Fruit fly (Drosophila melanogaster) whole organism, embryonic: ENCODE results near the gene CG43702.
A peak's percentile ranks its signal among the peaks of the same experiment; 100 is the strongest.

Experiments
- BEAF-32 ChIP-seq: fragments of 200-800 bp; sonication (Bioruptor generic); optimal IDR thresholded peaks from 3 replicates; lab custom pipeline; 2017; ENCODE audit warnings: missing biosample characterization, missing genetic modification characterization, mild to moderate bottlenecking, moderate library complexity, missing genetic modification reagents
- Blimp-1 ChIP-seq: fragments of 200-800 bp; sonication (Bioruptor generic); optimal IDR thresholded peaks from 3 replicates; lab custom pipeline; 2018; ENCODE audit warnings: missing biosample characterization, missing genetic modification characterization, mild to moderate bottlenecking, moderate library complexity, missing genetic modification reagents
- CG10267 ChIP-seq: fragments of 200-800 bp; sonication (Bioruptor generic); optimal IDR thresholded peaks from 2 replicates; lab custom pipeline; 2018; ENCODE audit warnings: missing biosample characterization, mild to moderate bottlenecking, missing genetic modification characterization, moderate library complexity
- CG10274 ChIP-seq: fragments of 200-800 bp; sonication (Bioruptor generic); optimal IDR thresholded peaks from 3 replicates; lab custom pipeline; 2017; ENCODE audit warnings: missing biosample characterization, mild to moderate bottlenecking, missing genetic modification characterization
- CG10431 ChIP-seq: fragments of 200-800 bp; sonication (Bioruptor generic); optimal IDR thresholded peaks from 3 replicates; lab custom pipeline; 2018; ENCODE audit warnings: missing biosample characterization, mild to moderate bottlenecking, missing genetic modification characterization
- CG10565 ChIP-seq: fragments of 200-800 bp; sonication (Bioruptor generic); optimal IDR thresholded peaks from 3 replicates; lab custom pipeline; 2016; ENCODE audit warnings: missing biosample characterization, mild to moderate bottlenecking, missing genetic modification characterization
- CG10654 ChIP-seq: fragments of 200-800 bp; sonication (Bioruptor generic); optimal IDR thresholded peaks from 2 replicates; lab custom pipeline; 2016; ENCODE audit warnings: missing biosample characterization, missing genetic modification characterization
- CG12071 ChIP-seq: fragments of 200-800 bp; sonication (Bioruptor generic); optimal IDR thresholded peaks from 3 replicates; lab custom pipeline; 2018; ENCODE audit warnings: missing biosample characterization, mild to moderate bottlenecking, missing genetic modification characterization
- CG12744 ChIP-seq: fragments of 200-800 bp; sonication (Bioruptor generic); optimal IDR thresholded peaks from 2 replicates; lab custom pipeline; 2016; ENCODE audit warnings: missing biosample characterization, missing genetic modification characterization
- CG14667 ChIP-seq: fragments of 200-800 bp; sonication (Bioruptor generic); IDR thresholded peaks from 2 replicates; pipeline ENCODE4 v1.3.6; 2022; ENCODE audit warnings: missing biosample characterization, missing genetic modification characterization
- CG16779 ChIP-seq: fragments of 200-800 bp; sonication (Bioruptor generic); IDR thresholded peaks from 2 replicates; pipeline ENCODE4 v1.3.6; 2022; ENCODE audit warnings: missing biosample characterization, missing genetic modification characterization
- CG17361 ChIP-seq: fragments of 200-800 bp; sonication (Bioruptor generic); IDR thresholded peaks from 3 replicates; pipeline ENCODE4 v1.3.6; 2022; ENCODE audit warnings: missing biosample characterization, missing genetic modification characterization
- CG2116 ChIP-seq: fragments of 200-800 bp; sonication (Bioruptor generic); optimal IDR thresholded peaks from 3 replicates; lab custom pipeline; 2018; ENCODE audit warnings: missing biosample characterization, mild to moderate bottlenecking, missing genetic modification characterization
- CG30431 ChIP-seq: fragments of 200-800 bp; sonication (Bioruptor generic); optimal IDR thresholded peaks from 2 replicates; lab custom pipeline; 2017; ENCODE audit warnings: missing biosample characterization, missing genetic modification characterization
- CG3163 ChIP-seq: fragments of 200-800 bp; sonication (Bioruptor generic); optimal IDR thresholded peaks from 3 replicates; lab custom pipeline; 2016; ENCODE audit warnings: missing biosample characterization, missing genetic modification characterization
- CG4360 ChIP-seq: fragments of 200-800 bp; sonication (Bioruptor generic); IDR thresholded peaks from 2 replicates; pipeline ENCODE4 v1.3.6; 2022; ENCODE audit warnings: missing biosample characterization, missing genetic modification characterization
- CG8478 ChIP-seq: fragments of >200 bp; optimal IDR thresholded peaks from 2 replicates; lab custom pipeline; 2018
- CG8924 ChIP-seq: fragments of 200-800 bp; optimal IDR thresholded peaks from 3 replicates; lab custom pipeline; 2019; ENCODE audit warnings: missing biosample characterization, mild to moderate bottlenecking, missing genetic modification characterization, moderate library complexity
- CG9932 ChIP-seq: fragments of 200-800 bp; sonication (Bioruptor generic); IDR thresholded peaks from 2 replicates; pipeline ENCODE4 v1.3.6; 2022; ENCODE audit warnings: missing biosample characterization, missing genetic modification characterization
- CkIIα-i1 ChIP-seq: fragments of 200-800 bp; sonication (Bioruptor generic); IDR thresholded peaks from 2 replicates; pipeline ENCODE4 v1.3.6; 2022; ENCODE audit warnings: missing biosample characterization, missing genetic modification characterization
- D19A ChIP-seq: fragments of 200-800 bp; optimal IDR thresholded peaks from 3 replicates; lab custom pipeline; 2019; ENCODE audit warnings: missing biosample characterization, mild to moderate bottlenecking, missing genetic modification characterization, moderate library complexity
- Dfd ChIP-seq, 2 experiments: fragments of >200 bp; optimal IDR thresholded peaks; 2 replicates each; lab custom pipeline; 2017; ENCODE audit warnings: missing biosample characterization in 2 of 2, missing genetic modification characterization in 2 of 2
- Fer2 ChIP-seq: fragments of 200-800 bp; sonication (Bioruptor generic); optimal IDR thresholded peaks from 2 replicates; lab custom pipeline; 2018; ENCODE audit warnings: missing biosample characterization, mild to moderate bottlenecking, missing genetic modification characterization, moderate library complexity
- Fer3 ChIP-seq: fragments of 200-800 bp; sonication (Bioruptor generic); optimal IDR thresholded peaks from 2 replicates; lab custom pipeline; 2018; ENCODE audit warnings: missing biosample characterization, mild to moderate bottlenecking, missing genetic modification characterization, moderate library complexity
- MBD-R2 ChIP-seq: fragments of 200-800 bp; sonication (Bioruptor generic); IDR thresholded peaks from 2 replicates; pipeline ENCODE4 v1.3.6; 2022; ENCODE audit warnings: missing biosample characterization, missing genetic modification characterization
- Mad ChIP-seq: fragments of 200-800 bp; sonication (Bioruptor generic); optimal IDR thresholded peaks from 2 replicates; lab custom pipeline; 2016; ENCODE audit warnings: missing biosample characterization, missing genetic modification characterization
- Neu2 ChIP-seq: fragments of 200-800 bp; sonication (Bioruptor generic); optimal IDR thresholded peaks from 3 replicates; lab custom pipeline; 2016; ENCODE audit warnings: missing biosample characterization, missing genetic modification characterization, borderline replicate concordance
- Oli ChIP-seq: fragments of 200-800 bp; sonication (Bioruptor generic); optimal IDR thresholded peaks from 2 replicates; lab custom pipeline; 2018; ENCODE audit warnings: missing biosample characterization, mild to moderate bottlenecking, missing genetic modification characterization, moderate library complexity
- Scr ChIP-seq: fragments of 200-800 bp; sonication (Bioruptor generic); IDR thresholded peaks from 2 replicates; pipeline ENCODE4 v1.3.6; 2022; ENCODE audit warnings: missing biosample characterization, missing genetic modification characterization; ENCODE audit not compliant: partially characterized antibody
- ab ChIP-seq: fragments of 200-800 bp; sonication (Bioruptor generic); optimal IDR thresholded peaks from 2 replicates; lab custom pipeline; 2016; ENCODE audit warnings: missing biosample characterization, missing genetic modification characterization
- abd-A ChIP-seq: fragments of 200-800 bp; sonication (Bioruptor generic); optimal IDR thresholded peaks from 3 replicates; lab custom pipeline; 2019; ENCODE audit warnings: missing biosample characterization, mild to moderate bottlenecking, missing genetic modification characterization, moderate library complexity
- amos ChIP-seq: fragments of 200-800 bp; sonication (Bioruptor generic); IDR thresholded peaks from 2 replicates; pipeline ENCODE4 v1.3.6; 2022; ENCODE audit warnings: missing biosample characterization, missing genetic modification characterization; ENCODE audit not compliant: partially characterized antibody
- br ChIP-seq: fragments of >200 bp; optimal IDR thresholded peaks from 2 replicates; lab custom pipeline; 2017
- corto ChIP-seq: fragments of 200-800 bp; sonication (Bioruptor generic); optimal IDR thresholded peaks from 2 replicates; lab custom pipeline; 2016; ENCODE audit warnings: missing biosample characterization, mild to moderate bottlenecking, missing genetic modification characterization, moderate library complexity
- danr ChIP-seq: fragments of 200-800 bp; sonication (Bioruptor generic); IDR thresholded peaks from 2 replicates; pipeline ENCODE4 v1.3.6; 2022; ENCODE audit warnings: missing biosample characterization, missing genetic modification characterization
- eyg ChIP-seq: fragments of 200-800 bp; sonication (Bioruptor generic); optimal IDR thresholded peaks from 3 replicates; lab custom pipeline; 2016; ENCODE audit warnings: missing biosample characterization, missing genetic modification characterization
- gce ChIP-seq: fragments of 200-800 bp; sonication (Bioruptor generic); IDR thresholded peaks from 3 replicates; pipeline ENCODE4 v1.3.6; 2022; ENCODE audit warnings: missing biosample characterization, missing genetic modification characterization
- gro ChIP-seq: fragments of 200-800 bp; sonication (Bioruptor generic); optimal IDR thresholded peaks from 2 replicates; lab custom pipeline; 2016; ENCODE audit warnings: missing biosample characterization, missing genetic modification characterization
- gt ChIP-seq: fragments of 200-800 bp; sonication (Bioruptor generic); IDR thresholded peaks from 2 replicates; pipeline ENCODE4 v1.3.6; 2022; ENCODE audit warnings: missing biosample characterization, missing genetic modification characterization
- klu ChIP-seq: fragments of 200-800 bp; sonication (Bioruptor generic); IDR thresholded peaks from 2 replicates; pipeline ENCODE4 v1.3.6; 2022; ENCODE audit warnings: missing biosample characterization, missing genetic modification characterization
- nerfin-1 ChIP-seq: fragments of 200-800 bp; sonication (Bioruptor generic); optimal IDR thresholded peaks from 3 replicates; lab custom pipeline; 2019; ENCODE audit warnings: missing biosample characterization, mild to moderate bottlenecking, missing genetic modification characterization, moderate library complexity
- pita ChIP-seq: fragments of 200-800 bp; sonication (Bioruptor generic); optimal IDR thresholded peaks from 2 replicates; lab custom pipeline; 2017; ENCODE audit warnings: missing biosample characterization, mild to moderate bottlenecking, missing genetic modification characterization
- pum ChIP-seq: fragments of 200-800 bp; sonication (Bioruptor generic); optimal IDR thresholded peaks from 2 replicates; lab custom pipeline; 2016; ENCODE audit warnings: missing biosample characterization, missing genetic modification characterization
- ranshi ChIP-seq: fragments of 200-800 bp; sonication (Bioruptor generic); IDR thresholded peaks from 2 replicates; pipeline ENCODE4 v1.3.6; 2022; ENCODE audit warnings: missing biosample characterization, missing genetic modification characterization
- run ChIP-seq: fragments of 200-800 bp; sonication (Bioruptor generic); optimal IDR thresholded peaks from 3 replicates; lab custom pipeline; 2018; ENCODE audit warnings: missing biosample characterization, mild to moderate bottlenecking, missing genetic modification characterization
- sr ChIP-seq: fragments of 200-800 bp; sonication (Bioruptor generic); IDR thresholded peaks from 3 replicates; pipeline ENCODE4 v1.3.6; 2022; ENCODE audit warnings: missing biosample characterization, missing genetic modification characterization
- tin ChIP-seq: fragments of 200-800 bp; sonication (Bioruptor generic); optimal IDR thresholded peaks from 3 replicates; lab custom pipeline; 2016; ENCODE audit warnings: missing biosample characterization, missing genetic modification characterization
- vnd ChIP-seq: fragments of 200-800 bp; sonication (Bioruptor generic); IDR thresholded peaks from 3 replicates; pipeline ENCODE4 v1.3.6; 2022; ENCODE audit warnings: missing biosample characterization, missing genetic modification characterization; ENCODE audit not compliant: partially characterized antibody
- wek ChIP-seq: fragments of 200-800 bp; sonication (Bioruptor generic); optimal IDR thresholded peaks from 3 replicates; lab custom pipeline; 2018; ENCODE audit warnings: missing biosample characterization, mild to moderate bottlenecking, missing genetic modification characterization, moderate library complexity
- z ChIP-seq: fragments of 200-800 bp; sonication (Bioruptor generic); IDR thresholded peaks from 3 replicates; pipeline ENCODE4 v1.3.6; 2022; ENCODE audit warnings: missing biosample characterization, missing genetic modification characterization

Gene CG43702

DNA sequence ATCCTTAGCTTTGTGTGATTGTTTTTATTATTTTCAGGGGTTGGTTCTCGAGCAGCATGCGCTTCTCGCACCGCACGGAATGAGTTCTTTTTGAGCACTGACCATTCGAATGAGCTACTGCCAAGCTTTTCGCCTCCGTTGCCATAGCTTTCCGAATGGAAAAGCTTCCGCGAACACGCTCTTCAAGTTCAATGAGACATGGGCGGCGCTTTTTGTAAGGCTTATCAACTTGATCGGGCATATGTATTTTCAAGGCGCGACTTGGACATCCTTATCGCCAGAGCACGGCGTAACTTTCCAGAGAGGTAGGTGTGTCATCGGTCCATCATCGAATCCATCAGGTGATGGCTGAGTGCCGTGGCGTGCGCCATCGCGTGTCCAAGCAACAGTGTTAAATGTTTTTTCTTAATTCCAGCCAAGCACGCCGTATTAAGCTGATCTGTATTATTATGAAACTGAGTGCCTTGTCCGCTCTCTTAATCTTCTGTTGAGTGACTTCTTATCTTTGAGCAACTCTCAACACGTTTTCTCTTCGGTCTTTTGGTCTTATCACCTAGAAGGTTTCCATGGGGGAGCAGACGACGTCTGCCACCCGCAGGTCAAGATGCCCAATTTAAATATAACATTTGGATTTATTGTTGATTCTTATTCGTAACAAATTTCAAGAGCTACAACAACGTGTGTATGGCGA lies 18.5 kb upstream of the CG43702 start, which contains the start of gene AcCoAS (continued):
- TF ChIP-seq gro (GFP tag; lab: Kevin White, UChicago) (peak; percentile 75), pita (GFP tag; lab: Kevin White, UChicago) (no peak), abd-A (tag; lab: Kevin White, UChicago) (peak; percentile 60), BEAF-32 (no peak), D19A (tag; lab: Kevin White, UChicago) (no peak), run (tag; lab: Kevin White, UChicago) (no peak), corto (GFP tag; lab: Kevin White, UChicago) (no peak), gce (GFP tag; lab: Robert Waterston, UW) (no peak), CG12071 (GFP tag; lab: Kevin White, UChicago) (peak; percentile 34), CG30431 (GFP tag; lab: Kevin White, UChicago) (no peak), Scr (0 out of 2 replicates have a peak, but pooled peaks have one; percentile 39), CG8924 (tag; lab: Kevin White, UChicago) (no peak), CG9932 (peak; percentile 56; the same call in 1 of the 2 replicates), Mad (GFP tag; lab: Kevin White, UChicago) (no peak), wek (GFP tag; lab: Kevin White, UChicago) (no peak), pum (GFP tag; lab: Kevin White, UChicago) (no peak), CG2116 (no peak), CG10654 (GFP tag; lab: Kevin White, UChicago) (no peak), CG10565 (no peak), CG12744 (GFP tag; lab: Kevin White, UChicago) (peak; percentile 10), gt (GFP tag; lab: Robert Waterston, UW) (no peak), nerfin-1 (no peak), eyg (GFP tag; lab: Kevin White, UChicago) (no peak), CG16779 (0 out of 2 replicates have a peak, but pooled peaks have one; percentile 44), CG4360 (GFP tag; lab: Robert Waterston, UW) (no peak; the same call in 1 of the 2 replicates), CG10431 (GFP tag; lab: Kevin White, UChicago) (no peak), CG14667 (GFP tag; lab: Robert Waterston, UW) (no peak), CG8478 (lab: Kevin White, UChicago) (no peak), CG10274 (peak; percentile 34), CkIIα-i1 (GFP tag; lab: Robert Waterston, UW) (no peak), z (peak; percentile 88), Fer3 (tag; lab: Kevin White, UChicago) (peak; percentile 14), Dfd (GFP tag; optimal IDR thresholded peaks at IDR 0.05; lab: Kevin White, UChicago) (no peak), amos (peak; percentile 51; the same call in 1 of the 2 replicates), vnd (GFP tag; lab: Robert Waterston, UW) (no peak), klu (no peak), ranshi (0 out of 2 replicates have a peak, but pooled peaks have one; percentile 8), Blimp-1 (GFP tag; lab: Kevin White, UChicago) (peak; percentile 1), Fer2 (tag; lab: Kevin White, UChicago) (no peak), br (lab: Kevin White, UChicago) (no peak), CG17361 (GFP tag; lab: Robert Waterston, UW) (no peak), ab (GFP tag; lab: Kevin White, UChicago) (no peak), sr (GFP tag; lab: Robert Waterston, UW) (no peak), tin (no peak), danr (GFP tag; lab: Robert Waterston, UW) (no peak), Neu2 (GFP tag; lab: Kevin White, UChicago) (no peak), CG3163 (GFP tag; lab: Kevin White, UChicago) (peak; percentile 85), CG10267 (tag; lab: Kevin White, UChicago) (no peak), Oli (no peak), MBD-R2 (GFP tag; lab: Robert Waterston, UW) (no peak; the same call in 1 of the 2 replicates)
